Fruit fly (Drosophila melanogaster): Measurements from ENCODE around the gene E5.

The E5 gene

dm6 chr3R:13817480-13818305 is 57.0 kb downstream of the E5 start (continued):
- TF ChIP-seq CG12769 (tag; optimal IDR thresholded peaks at IDR 0.05) (no peak), Hr51 (GFP tag; optimal IDR thresholded peaks at IDR 0.05) (peak in 1 of 2 experiments; percentile 73), CG11456 (GFP tag; IDR thresholded peaks at IDR 0.05) (0 out of 3 replicates have a peak, but pooled peaks have one; percentile 16), CG11093 (GFP tag; IDR thresholded peaks at IDR 0.05) (peak; percentile 61; the same call in 2 of the 3 replicates), CG9797 (GFP tag; optimal IDR thresholded peaks at IDR 0.05) (no peak), bbx (GFP tag; IDR thresholded peaks at IDR 0.05; ENCODE audit: partially characterized antibody) (no peak), CG9215 (GFP tag; IDR thresholded peaks at IDR 0.05) (peak; percentile 28; the same call in 1 of the 2 replicates), Mrtf (GFP tag; IDR thresholded peaks at IDR 0.05) (0 out of 3 replicates have a peak, but pooled peaks have one; percentile 22), CG13775 (GFP tag; optimal IDR thresholded peaks at IDR 0.05) (peak; percentile 24), pfk (GFP tag; optimal IDR thresholded peaks at IDR 0.05) (no peak), CG17802 (tag; optimal IDR thresholded peaks at IDR 0.05) (peak; percentile 16), CG12155 (GFP tag; optimal IDR thresholded peaks at IDR 0.05) (peak; percentile 20), H2.0 (GFP tag; IDR thresholded peaks at IDR 0.05) (peak; percentile 25), Ravus (GFP tag; IDR thresholded peaks at IDR 0.05) (no peak), Usf (GFP tag; optimal IDR thresholded peaks at IDR 0.05) (peak; percentile 7), CG18262 (tag; optimal IDR thresholded peaks at IDR 0.05) (peak; percentile 86), nau (GFP tag; optimal IDR thresholded peaks at IDR 0.05) (peak; percentile 30), CG42726 (GFP tag; IDR thresholded peaks at IDR 0.05; ENCODE audit: partially characterized antibody) (no peak), grau (tag; optimal IDR thresholded peaks at IDR 0.05) (peak; percentile 72), dmrt11E (tag; optimal IDR thresholded peaks at IDR 0.05) (no peak), CG5180 (GFP tag; optimal IDR thresholded peaks at IDR 0.05) (peak; percentile 43), CG33557 (GFP tag; optimal IDR thresholded peaks at IDR 0.05) (peak; percentile 61), YL-1 (GFP tag; optimal IDR thresholded peaks at IDR 0.05) (no peak), ci (GFP tag; IDR thresholded peaks at IDR 0.05) (peak; percentile 62), ara (GFP tag; IDR thresholded peaks at IDR 0.05) (peak; percentile 27; the same call in 1 of the 2 replicates), CG13123 (GFP tag; optimal IDR thresholded peaks at IDR 0.05) (no peak), ken (GFP tag; IDR thresholded peaks at IDR 0.05) (peak; percentile 62; the same call in 2 of the 3 replicates), CG3407 (GFP tag; optimal IDR thresholded peaks at IDR 0.05) (peak; percentile 29), CG13624 (GFP tag; optimal IDR thresholded peaks at IDR 0.05) (peak; percentile 16), CG13894 (tag; optimal IDR thresholded peaks at IDR 0.05) (no peak), CG4404 (GFP tag; IDR thresholded peaks at IDR 0.05) (peak; percentile 14; the same call in 1 of the 2 replicates), Stat92E (GFP tag; optimal IDR thresholded peaks at IDR 0.05) (peak in 1 of 3 experiments; percentile 83), dati (GFP tag; IDR thresholded peaks at IDR 0.05) (peak; percentile 34; the same call in 1 of the 2 replicates), CG11695 (GFP tag; IDR thresholded peaks at IDR 0.05) (peak; percentile 41; the same call in 1 of the 3 replicates), D (optimal IDR thresholded peaks at IDR 0.05) (no peak), D (GFP tag; optimal IDR thresholded peaks at IDR 0.05) (peak; percentile 74), CG15269 (tag; optimal IDR thresholded peaks at IDR 0.05) (peak; percentile 64), Doc2 (GFP tag; IDR thresholded peaks at IDR 0.05) (no peak), E2f2 (GFP tag; IDR thresholded peaks at IDR 0.05) (peak; percentile 8; the same call in 1 of the 2 replicates), Adf1 (GFP tag; IDR thresholded peaks at IDR 0.05) (no peak), CG12659 (GFP tag; optimal IDR thresholded peaks at IDR 0.05) (peak; percentile 51), CG6683 (GFP tag; optimal IDR thresholded peaks at IDR 0.05) (no peak), CG12104 (GFP tag; optimal IDR thresholded peaks at IDR 0.05) (no peak), CG12236 (GFP tag; optimal IDR thresholded peaks at IDR 0.05) (peak; percentile 37), CG13287 (GFP tag; IDR thresholded peaks at IDR 0.05; ENCODE audit: partially characterized antibody) (no peak), danr (GFP tag; IDR thresholded peaks at IDR 0.05) (peak; percentile 14; the same call in 1 of the 2 replicates), lov (optimal IDR thresholded peaks at IDR 0.05) (no peak), lov (GFP tag; IDR thresholded peaks at IDR 0.05) (0 out of 3 replicates have a peak, but pooled peaks have one; percentile 47)

Measured in whole organism, embryonic.